Worm (Caenorhabditis elegans) whole organism, L2 larva: ENCODE data around the gene F20C5.7.

Source experiments
- R02D3.7 ChIP-seq: fragments of 150-350 bp; optimal IDR thresholded peaks from 2 replicates; lab custom pipeline; 2014; ENCODE audit warnings: missing biosample characterization, missing genetic modification characterization
- alr-1 ChIP-seq: fragments of 150-350 bp; optimal IDR thresholded peaks from 2 replicates; lab custom pipeline; 2014; ENCODE audit warnings: missing biosample characterization, missing genetic modification characterization
- ceh-82 ChIP-seq: fragments of 150-350 bp; optimal IDR thresholded peaks from 2 replicates; lab custom pipeline; 2014; ENCODE audit warnings: missing biosample characterization, missing genetic modification characterization
- nhr-11 ChIP-seq: fragments of 150-350 bp; optimal IDR thresholded peaks from 2 replicates; lab custom pipeline; 2014; ENCODE audit warnings: missing biosample characterization, missing genetic modification characterization
- nhr-23 ChIP-seq: fragments of 150-350 bp; optimal IDR thresholded peaks from 2 replicates; lab custom pipeline; 2014; ENCODE audit warnings: missing biosample characterization, missing genetic modification reagents, missing genetic modification characterization
- snpc-4 ChIP-seq: fragments of 150-350 bp; optimal IDR thresholded peaks from 2 replicates; lab custom pipeline; 2014; ENCODE audit warnings: missing biosample characterization, missing genetic modification characterization
- zag-1 ChIP-seq: fragments of 150-350 bp; optimal IDR thresholded peaks from 2 replicates; lab custom pipeline; 2014; ENCODE audit warnings: missing biosample characterization, missing genetic modification characterization
- ztf-4 ChIP-seq: fragments of 150-350 bp; optimal IDR thresholded peaks from 2 replicates; lab custom pipeline; 2014; ENCODE audit warnings: missing biosample characterization, missing genetic modification characterization

DNA sequence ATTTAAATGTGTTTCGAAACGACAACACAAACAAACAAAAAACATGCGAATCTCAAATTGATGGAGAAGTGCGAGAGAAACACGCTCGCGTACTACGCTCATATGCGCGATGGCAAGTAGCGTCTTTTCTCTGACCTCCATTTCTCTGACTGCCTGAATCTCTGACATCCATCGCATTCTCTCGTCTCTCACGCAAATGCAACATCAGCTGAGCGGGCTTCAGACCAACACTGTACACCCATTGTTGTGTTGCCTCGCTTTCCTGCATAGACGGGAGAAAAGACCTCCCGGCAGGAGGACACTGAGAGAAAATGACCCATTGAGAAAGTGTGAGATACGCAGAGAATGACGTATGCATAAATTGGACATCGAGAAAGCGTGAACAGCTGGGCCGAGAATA lies 36.7 kb upstream of the F20C5.7 start:
- TF ChIP-seq nhr-11 (tag; lab: Kevin White, UChicago): no peak
- no peak for TF ChIP-seq ceh-82
- no peak for TF ChIP-seq alr-1
- no peak for TF ChIP-seq R02D3.7 (tag; lab: Kevin White, UChicago)
- TF ChIP-seq snpc-4 (tag; lab: Kevin White, UChicago): peak; percentile 51
- no peak for TF ChIP-seq nhr-23
- no peak for TF ChIP-seq zag-1 (tag; lab: Kevin White, UChicago)
- no peak for TF ChIP-seq ztf-4
